Fruit fly (Drosophila melanogaster): ENCODE results near the gene CG33203.

dm6 chr3R:28858241-28858647 is 29.3 kb downstream of the CG33203 start:
- TF ChIP-seq psq (optimal IDR thresholded peaks at IDR 0.05) (no peak), pan (optimal IDR thresholded peaks at IDR 0.05) (no peak), usp (GFP tag; optimal IDR thresholded peaks at IDR 0.05) (no peak), CG8478 (optimal IDR thresholded peaks at IDR 0.05) (peak; percentile 58), EcR (GFP tag; optimal IDR thresholded peaks at IDR 0.05) (no peak), Dll (optimal IDR thresholded peaks at IDR 0.05) (peak; percentile 54)
